Worm (Caenorhabditis elegans) whole organism, young adult: Measurements from ENCODE around the gene znf-593.

Experiments
- F10E7.11 ChIP-seq: sonication (generic microtip); optimal IDR thresholded peaks from 2 replicates; lab custom pipeline; 2017; ENCODE audit warnings: mild to moderate bottlenecking, missing genetic modification characterization, moderate library complexity, missing compliant biosample characterization
- F33H1.4 ChIP-seq: fragments of 200-800 bp; sonication (Bioruptor generic); IDR thresholded peaks from 2 replicates; pipeline ENCODE4 v1.3.6; 2022; ENCODE audit warnings: missing genetic modification reagents, missing genetic modification characterization, missing compliant biosample characterization
- F37B4.10 ChIP-seq: fragments of 200-800 bp; sonication (Bioruptor generic); IDR thresholded peaks from 2 replicates; pipeline ENCODE4 v1.3.6; 2022; ENCODE audit warnings: missing genetic modification characterization, missing compliant biosample characterization
- F39B2.1 ChIP-seq: fragments of 200-800 bp; sonication (Bioruptor generic); IDR thresholded peaks from 2 replicates; pipeline ENCODE4 v1.3.6; 2022; ENCODE audit warnings: missing genetic modification reagents, missing genetic modification characterization, missing compliant biosample characterization
- F52B5.7 ChIP-seq: sonication (generic microtip); optimal IDR thresholded peaks from 2 replicates; lab custom pipeline; 2016; ENCODE audit warnings: mild to moderate bottlenecking, missing genetic modification characterization, missing compliant biosample characterization
- T26A5.8 ChIP-seq: sonication (generic microtip); optimal IDR thresholded peaks from 2 replicates; lab custom pipeline; 2016; ENCODE audit warnings: missing genetic modification characterization, missing compliant biosample characterization
- Y53F4B.3 ChIP-seq: fragments of 200-800 bp; sonication (Bioruptor generic); IDR thresholded peaks from 2 replicates; pipeline ENCODE4 v1.3.6; 2022; ENCODE audit warnings: missing genetic modification reagents, missing genetic modification characterization, missing compliant biosample characterization
- Y56A3A.18 ChIP-seq: fragments of 200-800 bp; sonication (Bioruptor generic); IDR thresholded peaks from 2 replicates; pipeline ENCODE4 v1.3.6; 2022; ENCODE audit warnings: missing genetic modification reagents, missing genetic modification characterization, missing compliant biosample characterization
- aptf-3 ChIP-seq: fragments of 200-800 bp; sonication (Bioruptor generic); IDR thresholded peaks from 2 replicates; pipeline ENCODE4 v1.3.6; 2022; ENCODE audit warnings: missing genetic modification characterization, missing compliant biosample characterization
- atf-7 ChIP-seq: sonication (generic microtip); optimal IDR thresholded peaks from 2 replicates; lab custom pipeline; 2017; ENCODE audit warnings: mild to moderate bottlenecking, missing genetic modification characterization, missing compliant biosample characterization
- athp-1 ChIP-seq: sonication (generic microtip); optimal IDR thresholded peaks from 2 replicates; lab custom pipeline; 2017; ENCODE audit warnings: mild to moderate bottlenecking, missing genetic modification characterization, missing compliant biosample characterization
- attf-3 ChIP-seq: fragments of 200-800 bp; sonication (Bioruptor generic); conservative IDR thresholded peaks from 2 replicates; pipeline ENCODE4 v1.3.6; 2022; ENCODE audit warnings: missing genetic modification reagents, missing genetic modification characterization, missing compliant biosample characterization
- attf-5 ChIP-seq: fragments of 200-800 bp; sonication (Bioruptor generic); optimal IDR thresholded peaks from 2 replicates; lab custom pipeline; 2018; ENCODE audit warnings: mild to moderate bottlenecking, missing genetic modification characterization, missing compliant biosample characterization
- bed-1 ChIP-seq: fragments of 200-800 bp; sonication (Bioruptor generic); IDR thresholded peaks from 2 replicates; pipeline ENCODE4 v1.3.6; 2022; ENCODE audit warnings: missing genetic modification reagents, missing genetic modification characterization, missing compliant biosample characterization
- cebp-1 ChIP-seq, 2 experiments: fragments of 200-800 bp in 1 of 2; sonication (Bioruptor generic) in 1 of 2; sonication (generic microtip) in 1 of 2; IDR thresholded peaks in 1 of 2; optimal IDR thresholded peaks in 1 of 2; 2 replicates each; pipeline versions ENCODE4 v1.3.6 to Lab custom; 2017 to 2022; ENCODE audit warnings: missing compliant biosample characterization in 2 of 2, missing genetic modification characterization in 2 of 2, mild to moderate bottlenecking in 1 of 2, missing genetic modification reagents in 1 of 2, moderate library complexity in 1 of 2
- cebp-2 ChIP-seq: fragments of 200-800 bp; sonication (Bioruptor generic); IDR thresholded peaks from 2 replicates; pipeline ENCODE4 v1.3.6; 2022; ENCODE audit warnings: missing genetic modification characterization, missing compliant biosample characterization
- ceh-100 ChIP-seq: fragments of 200-800 bp; sonication (Bioruptor generic); IDR thresholded peaks from 2 replicates; pipeline ENCODE4 v1.3.6; 2022; ENCODE audit warnings: missing genetic modification reagents, missing genetic modification characterization, missing compliant biosample characterization
- ceh-27 ChIP-seq: fragments of 200-800 bp; sonication (Bioruptor generic); optimal IDR thresholded peaks from 2 replicates; lab custom pipeline; 2018; ENCODE audit warnings: mild to moderate bottlenecking, missing genetic modification characterization, moderate library complexity, missing compliant biosample characterization
- ceh-40 ChIP-seq: fragments of 200-800 bp; sonication (Bioruptor generic); IDR thresholded peaks from 2 replicates; pipeline ENCODE4 v1.3.6; 2022; ENCODE audit warnings: missing genetic modification characterization, missing compliant biosample characterization
- chd-7 ChIP-seq: sonication (generic microtip); optimal IDR thresholded peaks from 2 replicates; lab custom pipeline; 2016; ENCODE audit warnings: mild to moderate bottlenecking, missing genetic modification characterization, moderate library complexity, missing compliant biosample characterization
- die-1 ChIP-seq: sonication (generic microtip); optimal IDR thresholded peaks from 2 replicates; lab custom pipeline; 2016; ENCODE audit warnings: missing genotype, mild to moderate bottlenecking, missing genetic modification characterization, missing compliant biosample characterization
- dox-1 ChIP-seq: fragments of 200-800 bp; sonication (Bioruptor generic); IDR thresholded peaks from 2 replicates; pipeline ENCODE4 v1.3.6; 2022; ENCODE audit warnings: missing genetic modification reagents, missing genetic modification characterization, missing compliant biosample characterization
- efl-1 ChIP-seq: fragments of 150-350 bp; optimal IDR thresholded peaks from 2 replicates; lab custom pipeline; 2014; ENCODE audit warnings: missing biosample characterization, missing genetic modification reagents, missing genetic modification characterization
- egrh-3 ChIP-seq: fragments of 200-800 bp; sonication (Bioruptor generic); IDR thresholded peaks from 2 replicates; pipeline ENCODE4 v1.3.6; 2022; ENCODE audit warnings: missing genetic modification reagents, missing genetic modification characterization, missing compliant biosample characterization
- him-1 ChIP-seq: sonication (generic microtip); optimal IDR thresholded peaks from 2 replicates; lab custom pipeline; 2016; ENCODE audit warnings: missing genotype, missing genetic modification reagents, missing genetic modification characterization, missing compliant biosample characterization
- hlh-12 ChIP-seq: sonication (generic microtip); optimal IDR thresholded peaks from 2 replicates; lab custom pipeline; 2016; ENCODE audit warnings: missing genetic modification characterization, missing compliant biosample characterization
- let-526 ChIP-seq: fragments of 200-800 bp; sonication (Bioruptor generic); IDR thresholded peaks from 2 replicates; pipeline ENCODE4 v1.3.6; 2022; ENCODE audit warnings: missing genetic modification reagents, missing genetic modification characterization, missing compliant biosample characterization
- lin-54 ChIP-seq: fragments of 200-800 bp; sonication (Bioruptor generic); optimal IDR thresholded peaks from 2 replicates; lab custom pipeline; 2018; ENCODE audit warnings: mild to moderate bottlenecking, missing genetic modification characterization, missing compliant biosample characterization
- lsl-1 ChIP-seq: fragments of 200-800 bp; sonication (Bioruptor generic); optimal IDR thresholded peaks from 2 replicates; lab custom pipeline; 2018; ENCODE audit warnings: mild to moderate bottlenecking, missing genetic modification characterization, moderate library complexity, missing compliant biosample characterization
- madf-6 ChIP-seq: fragments of 200-800 bp; sonication (Bioruptor generic); IDR thresholded peaks from 2 replicates; pipeline ENCODE4 v1.3.6; 2022; ENCODE audit warnings: missing genetic modification reagents, missing genetic modification characterization, missing compliant biosample characterization
- mcd-1 ChIP-seq: fragments of 200-800 bp; sonication (Bioruptor generic); IDR thresholded peaks from 2 replicates; pipeline ENCODE4 v1.3.6; 2022; ENCODE audit warnings: missing genetic modification reagents, missing genetic modification characterization, missing compliant biosample characterization
- mes-4 ChIP-seq: sonication (generic microtip); optimal IDR thresholded peaks from 2 replicates; lab custom pipeline; 2016; ENCODE audit warnings: missing genotype, missing genetic modification characterization, missing compliant biosample characterization
- nfyb-1 ChIP-seq: fragments of 200-800 bp; sonication (Bioruptor generic); IDR thresholded peaks from 2 replicates; pipeline ENCODE4 v1.3.6; 2022; ENCODE audit warnings: missing genetic modification reagents, missing genetic modification characterization, missing compliant biosample characterization
- nhr-179 ChIP-seq: sonication (generic microtip); optimal IDR thresholded peaks from 2 replicates; lab custom pipeline; 2016; ENCODE audit warnings: mild to moderate bottlenecking, missing genetic modification characterization, missing compliant biosample characterization
- nhr-80 ChIP-seq: sonication (generic microtip); optimal IDR thresholded peaks from 2 replicates; lab custom pipeline; 2016; ENCODE audit warnings: missing genetic modification characterization, missing compliant biosample characterization
- pbrm-1 ChIP-seq: fragments of 200-800 bp; sonication (Bioruptor generic); IDR thresholded peaks from 2 replicates; pipeline ENCODE4 v1.3.6; 2022; ENCODE audit warnings: missing genetic modification reagents, missing genetic modification characterization, missing compliant biosample characterization
- rcor-1 ChIP-seq: fragments of 200-800 bp; sonication (Bioruptor generic); IDR thresholded peaks from 2 replicates; pipeline ENCODE4 v1.3.6; 2022; ENCODE audit warnings: missing genetic modification reagents, missing genetic modification characterization, missing compliant biosample characterization
- repo-1 ChIP-seq: sonication (generic microtip); optimal IDR thresholded peaks from 2 replicates; lab custom pipeline; 2017; ENCODE audit warnings: mild to moderate bottlenecking, missing genetic modification characterization, missing compliant biosample characterization
- rpc-1 ChIP-seq, 2 experiments: fragments of 150-350 bp in 1 of 2; sonication (generic microtip) in 1 of 2; optimal IDR thresholded peaks; 2 replicates each; lab custom pipeline; 2014 to 2018; ENCODE audit warnings: missing biosample characterization in 1 of 2, missing genetic modification characterization in 1 of 2, missing genetic modification reagents in 1 of 2, missing genotype in 1 of 2
- snpc-1.3 ChIP-seq: sonication (generic microtip); optimal IDR thresholded peaks from 2 replicates; lab custom pipeline; 2017; ENCODE audit warnings: missing genetic modification characterization, mild to moderate bottlenecking, missing compliant biosample characterization, antibody characterized with exemption, moderate library complexity, missing genotype, missing genetic modification reagents; ENCODE audit not compliant: insufficient read depth
- snpc-3.4 ChIP-seq: sonication (generic microtip); optimal IDR thresholded peaks from 2 replicates; lab custom pipeline; 2017; ENCODE audit warnings: missing genetic modification characterization, mild to moderate bottlenecking, missing compliant biosample characterization, antibody characterized with exemption, moderate library complexity, missing genotype, missing genetic modification reagents
- sptf-2 ChIP-seq: fragments of 200-800 bp; sonication (Bioruptor generic); optimal IDR thresholded peaks from 2 replicates; lab custom pipeline; 2018; ENCODE audit warnings: mild to moderate bottlenecking, missing genetic modification characterization, missing compliant biosample characterization
- tlf-1 ChIP-seq: fragments of 200-800 bp; sonication (Bioruptor generic); optimal IDR thresholded peaks from 2 replicates; lab custom pipeline; 2018; ENCODE audit warnings: mild to moderate bottlenecking, missing genetic modification characterization, missing compliant biosample characterization
- unc-130 ChIP-seq: sonication (generic microtip); optimal IDR thresholded peaks from 2 replicates; lab custom pipeline; 2016; ENCODE audit warnings: missing genetic modification reagents, missing genetic modification characterization, missing compliant biosample characterization
- zfh-2 ChIP-seq: fragments of 200-800 bp; sonication (Bioruptor generic); conservative IDR thresholded peaks from 2 replicates; pipeline ENCODE4 v1.3.6; 2022; ENCODE audit warnings: missing genetic modification reagents, missing genetic modification characterization, missing compliant biosample characterization
- ztf-18 ChIP-seq: sonication (generic microtip); optimal IDR thresholded peaks from 2 replicates; lab custom pipeline; 2016; ENCODE audit warnings: missing genotype, mild to moderate bottlenecking, missing genetic modification characterization, missing compliant biosample characterization
- ztf-6 ChIP-seq: fragments of 200-800 bp; sonication (Bioruptor generic); IDR thresholded peaks from 2 replicates; pipeline ENCODE4 v1.3.6; 2022; ENCODE audit warnings: missing genetic modification reagents, missing genetic modification characterization, missing compliant biosample characterization

Gene znf-593

DNA sequence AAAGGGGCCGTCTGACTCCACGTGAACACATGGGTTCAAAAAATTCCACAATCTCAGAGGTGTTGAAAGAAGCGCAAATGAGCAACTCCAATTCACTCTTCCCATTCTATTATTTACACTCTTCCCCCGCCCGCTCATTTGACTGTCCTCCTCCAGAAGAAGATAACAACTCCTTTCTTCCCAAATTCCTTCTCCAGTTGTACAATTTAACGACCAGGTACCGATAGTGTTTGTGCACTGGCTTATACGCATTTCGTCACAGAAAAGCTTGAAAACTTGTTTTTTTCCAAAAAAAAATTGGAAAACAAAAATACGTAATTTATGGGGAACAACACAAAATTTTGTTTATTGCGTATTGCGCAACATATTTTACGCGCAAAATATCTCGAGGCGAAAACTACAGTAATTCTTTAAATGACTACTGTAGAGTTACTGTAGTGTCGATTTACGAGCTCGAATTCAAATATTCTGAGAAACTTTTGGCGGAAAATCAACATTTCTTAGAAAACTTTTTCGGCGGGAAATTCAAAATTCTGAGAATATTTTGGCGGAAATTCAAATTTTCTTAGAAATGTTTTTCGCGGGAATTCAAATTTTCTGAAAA, 30.9 kb upstream of the znf-593 start:
- TF ChIP-seq unc-130 = no peak
- TF ChIP-seq nfyb-1 (GFP tag; lab: Robert Waterston, UW) = no peak
- no peak for TF ChIP-seq Y56A3A.18 (GFP tag; lab: Robert Waterston, UW)
- no peak for TF ChIP-seq cebp-1 (GFP tag; IDR thresholded peaks at IDR 0.05; lab: Robert Waterston, UW)
- peak; percentile 6 for TF ChIP-seq cebp-1 (tag; optimal IDR thresholded peaks at IDR 0.05; lab: Kevin White, UChicago)
- no peak for TF ChIP-seq hlh-12 (tag; lab: Kevin White, UChicago)
- no peak for TF ChIP-seq ceh-27
- no peak for TF ChIP-seq F10E7.11 (tag; lab: Kevin White, UChicago)
- no peak for TF ChIP-seq bed-1
- no peak for TF ChIP-seq efl-1 (GFP tag; lab: Kevin White, UChicago)
- TF ChIP-seq him-1 (tag; lab: Kevin White, UChicago) = no peak
- no peak for TF ChIP-seq ztf-6 (GFP tag; lab: Robert Waterston, UW)
- no peak for TF ChIP-seq snpc-3.4
- peak; percentile 22 for TF ChIP-seq nhr-80 (tag; lab: Kevin White, UChicago)
- TF ChIP-seq ceh-100 (GFP tag; lab: Robert Waterston, UW) = no peak
- TF ChIP-seq let-526 (GFP tag; lab: Robert Waterston, UW) = no peak
- TF ChIP-seq lsl-1 = peak; percentile 65
- no peak for TF ChIP-seq sptf-2 (GFP tag; lab: Kevin White, UChicago)
- no peak for TF ChIP-seq lin-54
- TF ChIP-seq snpc-1.3 (tag; lab: Kevin White, UChicago) = no peak
- TF ChIP-seq repo-1 (tag; lab: Kevin White, UChicago) = no peak
- TF ChIP-seq die-1 (tag; lab: Kevin White, UChicago) = no peak
- TF ChIP-seq pbrm-1 = no peak
- no peak for TF ChIP-seq attf-3 (GFP tag; lab: Robert Waterston, UW)
- TF ChIP-seq mes-4 (tag; lab: Kevin White, UChicago) = no peak
- TF ChIP-seq egrh-3 (GFP tag; lab: Robert Waterston, UW) = no peak
- no peak for TF ChIP-seq F52B5.7
- TF ChIP-seq F33H1.4 (GFP tag; lab: Robert Waterston, UW) = peak; percentile 10; the same call in 1 of the 2 replicates
- no peak for TF ChIP-seq nhr-179 (tag; lab: Kevin White, UChicago)
- no peak for TF ChIP-seq F37B4.10
- no peak for TF ChIP-seq Y53F4B.3

DNA sequence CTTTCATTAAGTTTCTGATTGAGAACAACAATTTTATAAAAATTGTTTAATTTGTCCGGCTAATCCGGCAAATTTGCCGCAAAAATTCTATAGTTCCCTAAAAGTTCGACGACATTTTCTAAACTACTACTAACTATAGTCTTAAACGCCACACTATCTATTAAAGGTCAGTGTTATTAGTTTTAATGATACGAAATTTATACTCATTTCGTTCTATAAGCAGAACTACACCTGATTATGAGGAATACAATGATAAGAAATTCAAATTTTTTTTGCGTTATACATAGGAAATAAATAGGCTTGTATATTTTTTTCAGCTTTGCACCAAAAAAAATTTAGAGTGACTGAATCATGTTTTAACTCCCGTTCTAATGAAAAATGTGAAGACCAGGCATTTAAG, 29.9 kb upstream of the znf-593 start:
- no peak for TF ChIP-seq F39B2.1
- no peak for TF ChIP-seq mcd-1
- TF ChIP-seq F10E7.11 (tag; lab: Kevin White, UChicago) = no peak
- no peak for TF ChIP-seq T26A5.8
- no peak for TF ChIP-seq Y53F4B.3
- TF ChIP-seq F37B4.10 = no peak
- TF ChIP-seq atf-7 (tag; lab: Kevin White, UChicago) = no peak
- no peak for TF ChIP-seq ztf-18 (tag; lab: Kevin White, UChicago)
- no peak for TF ChIP-seq cebp-2
- TF ChIP-seq rcor-1 (GFP tag; lab: Robert Waterston, UW) = no peak
- no peak for TF ChIP-seq nfyb-1 (GFP tag; lab: Robert Waterston, UW)
- no peak for TF ChIP-seq repo-1 (tag; lab: Kevin White, UChicago)

- TF ChIP-seq madf-6 (GFP tag; lab: Robert Waterston, UW) (no peak), nhr-80 (tag; lab: Kevin White, UChicago) (peak; percentile 86), zfh-2 (GFP tag; lab: Robert Waterston, UW) (0 out of 2 replicates have a peak, but pooled peaks have one; percentile 22), ceh-27 (no peak), chd-7 (tag; lab: Kevin White, UChicago) (no peak), aptf-3 (GFP tag; lab: Robert Waterston, UW) (no peak), ceh-40 (GFP tag; lab: Robert Waterston, UW) (no peak), dox-1 (GFP tag; lab: Robert Waterston, UW) (peak; percentile 53; the same call in 1 of the 2 replicates), rpc-1 (optimal IDR thresholded peaks at IDR 0.05; lab: Kevin White, UChicago) (no peak), rpc-1 (tag; optimal IDR thresholded peaks at IDR 0.05; lab: Kevin White, UChicago) (no peak), cebp-1 (GFP tag; IDR thresholded peaks at IDR 0.05; lab: Robert Waterston, UW) (no peak), cebp-1 (tag; optimal IDR thresholded peaks at IDR 0.05; lab: Kevin White, UChicago) (peak; percentile 24), tlf-1 (GFP tag; lab: Kevin White, UChicago) (no peak), athp-1 (tag; lab: Kevin White, UChicago) (no peak), attf-5 (GFP tag; lab: Kevin White, UChicago) (peak; percentile 50)
Measured at ce11 chrIII:11947527-11947926, 29.0 kb upstream of the znf-593 start.
